Fruit fly (Drosophila melanogaster): ENCODE measurements around the gene CG42537.

CG42537 gene

dm6 chr3R:6416242-6416641 lies 38.6 kb downstream of the CG42537 start (continued):
- TF ChIP-seq CG4328 (GFP tag; optimal IDR thresholded peaks at IDR 0.05) (no peak), Dref (GFP tag; IDR thresholded peaks at IDR 0.05) (no peak), CG15601 (tag; optimal IDR thresholded peaks at IDR 0.05) (no peak), CG7839 (tag; optimal IDR thresholded peaks at IDR 0.05) (peak; percentile 87), Lpt (GFP tag; optimal IDR thresholded peaks at IDR 0.05) (no peak), Hr78 (GFP tag; optimal IDR thresholded peaks at IDR 0.05) (no peak), CG18619 (GFP tag; optimal IDR thresholded peaks at IDR 0.05) (peak; percentile 75), CG9727 (GFP tag; optimal IDR thresholded peaks at IDR 0.05) (peak; percentile 74), pho (GFP tag; optimal IDR thresholded peaks at IDR 0.05) (peak; percentile 82), CG30403 (GFP tag; optimal IDR thresholded peaks at IDR 0.05) (peak; percentile 55), BEAF-32 (GFP tag; optimal IDR thresholded peaks at IDR 0.05) (no peak), CG4360 (GFP tag; IDR thresholded peaks at IDR 0.05) (peak; percentile 70), D (optimal IDR thresholded peaks at IDR 0.05) (no peak), D (GFP tag; optimal IDR thresholded peaks at IDR 0.05) (peak; percentile 45), gro (GFP tag; optimal IDR thresholded peaks at IDR 0.05) (peak; percentile 82), CG7745 (tag; optimal IDR thresholded peaks at IDR 0.05) (no peak), tup (GFP tag; optimal IDR thresholded peaks at IDR 0.05) (no peak), CG18764 (GFP tag; optimal IDR thresholded peaks at IDR 0.05) (peak; percentile 48), caup (GFP tag; optimal IDR thresholded peaks at IDR 0.05; ENCODE audit: severe bottlenecking) (peak; percentile 85), CG17328 (GFP tag; IDR thresholded peaks at IDR 0.05) (peak; percentile 81), CG17829 (tag; optimal IDR thresholded peaks at IDR 0.05) (peak; percentile 59), Poxn (GFP tag; IDR thresholded peaks at IDR 0.05) (no peak), Xrp1 (GFP tag; IDR thresholded peaks at IDR 0.05) (peak; percentile 73), unc-4 (GFP tag; IDR thresholded peaks at IDR 0.05; ENCODE audit: partially characterized antibody) (no peak), CG3407 (GFP tag; optimal IDR thresholded peaks at IDR 0.05) (peak; percentile 35), Aef1 (GFP tag; IDR thresholded peaks at IDR 0.05) (peak; percentile 76), CG6254 (GFP tag; optimal IDR thresholded peaks at IDR 0.05) (peak; percentile 15), da (GFP tag; optimal IDR thresholded peaks at IDR 0.05) (no peak), Mes4 (GFP tag; optimal IDR thresholded peaks at IDR 0.05) (peak; percentile 30), CoRest (tag; optimal IDR thresholded peaks at IDR 0.05) (peak; percentile 68), gcm2 (GFP tag; optimal IDR thresholded peaks at IDR 0.05) (peak; percentile 40), toy (GFP tag; IDR thresholded peaks at IDR 0.05) (0 out of 2 replicates have a peak, but pooled peaks have one; percentile 30), ind (GFP tag; optimal IDR thresholded peaks at IDR 0.05) (peak; percentile 84), CG2116 (GFP tag; optimal IDR thresholded peaks at IDR 0.05) (peak; percentile 30), Vsx1 (GFP tag; optimal IDR thresholded peaks at IDR 0.05) (no peak), crc (GFP tag; optimal IDR thresholded peaks at IDR 0.05) (peak; percentile 56), abd-A (tag; optimal IDR thresholded peaks at IDR 0.05) (no peak), Elba2 (GFP tag; optimal IDR thresholded peaks at IDR 0.05) (no peak), dmrt99B (tag; optimal IDR thresholded peaks at IDR 0.05) (peak; percentile 85), CG10565 (GFP tag; optimal IDR thresholded peaks at IDR 0.05) (no peak), CG10321 (GFP tag; IDR thresholded peaks at IDR 0.05) (peak; percentile 37; the same call in 1 of the 2 replicates), sima (GFP tag; optimal IDR thresholded peaks at IDR 0.05) (peak; percentile 55), Sox100B (GFP tag; optimal IDR thresholded peaks at IDR 0.05) (peak; percentile 35), CG14860 (GFP tag; IDR thresholded peaks at IDR 0.05; ENCODE audit: partially characterized antibody) (no peak), pros (GFP tag; optimal IDR thresholded peaks at IDR 0.05) (no peak), Bgb (GFP tag; IDR thresholded peaks at IDR 0.05; ENCODE audit: partially characterized antibody) (no peak), usp (GFP tag; optimal IDR thresholded peaks at IDR 0.05) (no peak), inv (GFP tag; IDR thresholded peaks at IDR 0.05; ENCODE audit: partially characterized antibody) (no peak), dan (GFP tag; IDR thresholded peaks at IDR 0.05) (no peak), CG12155 (GFP tag; optimal IDR thresholded peaks at IDR 0.05) (peak; percentile 66), unpg (GFP tag; optimal IDR thresholded peaks at IDR 0.05) (peak; percentile 77)

Data from whole organism, embryonic.